Fruit fly (Drosophila melanogaster) whole organism: ENCODE measurements around the gene Fic.

Experiments
- pan ChIP-seq: fragments of >200 bp; optimal IDR thresholded peaks from 2 replicates; lab custom pipeline; 2017
- psq ChIP-seq: fragments of >200 bp; optimal IDR thresholded peaks from 2 replicates; lab custom pipeline; 2017
- usp ChIP-seq: fragments of >200 bp; optimal IDR thresholded peaks from 2 replicates; lab custom pipeline; 2017; ENCODE audit warnings: missing biosample characterization, missing genetic modification characterization, mixed read lengths

- TF ChIP-seq usp (GFP tag; lab: Kevin White, UChicago) (no peak), pan (no peak), psq (lab: Kevin White, UChicago) (no peak)
These were observed 12.9 kb upstream of the Fic start, which contains the start of gene DIP-epsilon for dm6 chr2L:6411089-6411757.
